Worm (Caenorhabditis elegans): ENCODE data around the gene K06H7.1.

The K06H7.1 gene

ce11 chrIII:8099022-8099421, at the start of gene K06H7.1:
K06H7.1 (plus strand) TSS chrIII:8099322.
- TF ChIP-seq unc-120 (tag; optimal IDR thresholded peaks at IDR 0.05; ENCODE audit: poor library complexity, severe bottlenecking): no peak
- TF ChIP-seq sem-2 (GFP tag; optimal IDR thresholded peaks at IDR 0.05): no peak
- no peak for TF ChIP-seq bed-3 (GFP tag; optimal IDR thresholded peaks at IDR 0.05)
- TF ChIP-seq pha-4 (tag; optimal IDR thresholded peaks at IDR 0.05): no peak
- no peak for TF ChIP-seq nhr-76 (tag; optimal IDR thresholded peaks at IDR 0.05)
- TF ChIP-seq elt-1 (tag; optimal IDR thresholded peaks at IDR 0.05; ENCODE audit: borderline replicate concordance, insufficient read depth): no peak
- no peak for TF ChIP-seq sptf-1 (tag; optimal IDR thresholded peaks at IDR 0.05)
- TF ChIP-seq ham-2 (GFP tag; optimal IDR thresholded peaks at IDR 0.05): no peak

ce11 chrIII:8050944-8051343, 48.2 kb upstream of the K06H7.1 start, which contains the start of gene K12H4.7:
K12H4.7 (minus strand) TSS chrIII:8051081.
- TF ChIP-seq sem-2 (GFP tag; optimal IDR thresholded peaks at IDR 0.05): no peak
- no peak for TF ChIP-seq elt-3 (tag; optimal IDR thresholded peaks at IDR 0.05)
- TF ChIP-seq elt-1 (tag; optimal IDR thresholded peaks at IDR 0.05; ENCODE audit: borderline replicate concordance, insufficient read depth): no peak
- no peak for TF ChIP-seq nhr-237 (tag; optimal IDR thresholded peaks at IDR 0.05)
- TF ChIP-seq bed-3 (GFP tag; optimal IDR thresholded peaks at IDR 0.05): no peak
- TF ChIP-seq lsy-2 (tag; optimal IDR thresholded peaks at IDR 0.05): no peak
- no peak for TF ChIP-seq tbx-8 (GFP tag; optimal IDR thresholded peaks at IDR 0.05)
- TF ChIP-seq ham-2 (GFP tag; optimal IDR thresholded peaks at IDR 0.05): no peak
- TF ChIP-seq drap-1 (GFP tag; optimal IDR thresholded peaks at IDR 0.05): no peak
- TF ChIP-seq cnd-1 (tag; optimal IDR thresholded peaks at IDR 0.05): no peak
- no peak for TF ChIP-seq ztf-11 (tag; optimal IDR thresholded peaks at IDR 0.05)
- no peak for TF ChIP-seq mep-1 (tag; optimal IDR thresholded peaks at IDR 0.05)
- no peak for TF ChIP-seq nhr-28 (tag; optimal IDR thresholded peaks at IDR 0.05)
- TF ChIP-seq flh-1 (GFP tag; optimal IDR thresholded peaks at IDR 0.05): no peak
- no peak for TF ChIP-seq mab-5 (tag; optimal IDR thresholded peaks at IDR 0.05)
- no peak for TF ChIP-seq M03D4.4 (tag; optimal IDR thresholded peaks at IDR 0.05)
- TF ChIP-seq zip-8 (tag; optimal IDR thresholded peaks at IDR 0.05): no peak
- TF ChIP-seq nhr-12 (tag; optimal IDR thresholded peaks at IDR 0.05): no peak

- TF ChIP-seq zip-8 (tag; optimal IDR thresholded peaks at IDR 0.05): peak; percentile 98
- TF ChIP-seq unc-120 (tag; optimal IDR thresholded peaks at IDR 0.05; ENCODE audit: poor library complexity, severe bottlenecking): no peak
Observed at ce11 chrIII:8051838-8052237, 47.3 kb upstream of the K06H7.1 start.

ce11 chrIII:8061114-8061513, 38.0 kb upstream of the K06H7.1 start:
- no peak for TF ChIP-seq nhr-28 (tag; optimal IDR thresholded peaks at IDR 0.05)
- no peak for TF ChIP-seq elt-1 (tag; optimal IDR thresholded peaks at IDR 0.05; ENCODE audit: borderline replicate concordance, insufficient read depth)
- no peak for TF ChIP-seq ceh-43 (GFP tag; optimal IDR thresholded peaks at IDR 0.05)
- TF ChIP-seq sptf-1 (tag; optimal IDR thresholded peaks at IDR 0.05): no peak
- no peak for TF ChIP-seq unc-120 (tag; optimal IDR thresholded peaks at IDR 0.05; ENCODE audit: poor library complexity, severe bottlenecking)
- TF ChIP-seq sem-2 (GFP tag; optimal IDR thresholded peaks at IDR 0.05): no peak
- no peak for TF ChIP-seq bed-3 (GFP tag; optimal IDR thresholded peaks at IDR 0.05)
- no peak for TF ChIP-seq hlh-1 (tag; optimal IDR thresholded peaks at IDR 0.05)

ce11 chrIII:8063659-8064058, 35.5 kb upstream of the K06H7.1 start:
- TF ChIP-seq ham-2 (GFP tag; optimal IDR thresholded peaks at IDR 0.05) (peak; percentile 69), cnd-1 (tag; optimal IDR thresholded peaks at IDR 0.05) (no peak), lsy-2 (tag; optimal IDR thresholded peaks at IDR 0.05) (peak; percentile 5), nhr-76 (tag; optimal IDR thresholded peaks at IDR 0.05) (no peak)

ce11 chrIII:8065101-8065500, 34.0 kb upstream of the K06H7.1 start:
- TF ChIP-seq lsy-2 (tag; optimal IDR thresholded peaks at IDR 0.05) (peak; percentile 66), tbx-8 (GFP tag; optimal IDR thresholded peaks at IDR 0.05) (no peak), nhr-76 (tag; optimal IDR thresholded peaks at IDR 0.05) (no peak), ham-2 (GFP tag; optimal IDR thresholded peaks at IDR 0.05) (no peak), mab-5 (tag; optimal IDR thresholded peaks at IDR 0.05) (no peak), unc-62 (GFP tag; optimal IDR thresholded peaks at IDR 0.05) (no peak)

ce11 chrIII:8066989-8067388, 32.1 kb upstream of the K06H7.1 start, which contains the start of gene pros-1:
pros-1 (plus strand) TSS chrIII:8067289.
- TF ChIP-seq nhr-76 (tag; optimal IDR thresholded peaks at IDR 0.05): no peak
- TF ChIP-seq mab-5 (tag; optimal IDR thresholded peaks at IDR 0.05): no peak
- no peak for TF ChIP-seq sptf-1 (tag; optimal IDR thresholded peaks at IDR 0.05)
- no peak for TF ChIP-seq nhr-237 (tag; optimal IDR thresholded peaks at IDR 0.05)
- no peak for TF ChIP-seq sem-2 (GFP tag; optimal IDR thresholded peaks at IDR 0.05)
- no peak for TF ChIP-seq elt-1 (tag; optimal IDR thresholded peaks at IDR 0.05; ENCODE audit: borderline replicate concordance, insufficient read depth)
- no peak for TF ChIP-seq tbx-8 (GFP tag; optimal IDR thresholded peaks at IDR 0.05)
- no peak for TF ChIP-seq ceh-43 (GFP tag; optimal IDR thresholded peaks at IDR 0.05)
- TF ChIP-seq unc-120 (tag; optimal IDR thresholded peaks at IDR 0.05; ENCODE audit: poor library complexity, severe bottlenecking): no peak
- no peak for TF ChIP-seq lin-32 (GFP tag; optimal IDR thresholded peaks at IDR 0.05)
- TF ChIP-seq nhr-2 (tag; optimal IDR thresholded peaks at IDR 0.05): no peak
- no peak for TF ChIP-seq unc-62 (GFP tag; optimal IDR thresholded peaks at IDR 0.05)
- no peak for TF ChIP-seq flh-1 (GFP tag; optimal IDR thresholded peaks at IDR 0.05)
- no peak for TF ChIP-seq blmp-1 (tag; optimal IDR thresholded peaks at IDR 0.05)
- no peak for TF ChIP-seq cnd-1 (tag; optimal IDR thresholded peaks at IDR 0.05)
